Fruit fly (Drosophila melanogaster): Measurements from ENCODE around the gene Jasper.

DNA sequence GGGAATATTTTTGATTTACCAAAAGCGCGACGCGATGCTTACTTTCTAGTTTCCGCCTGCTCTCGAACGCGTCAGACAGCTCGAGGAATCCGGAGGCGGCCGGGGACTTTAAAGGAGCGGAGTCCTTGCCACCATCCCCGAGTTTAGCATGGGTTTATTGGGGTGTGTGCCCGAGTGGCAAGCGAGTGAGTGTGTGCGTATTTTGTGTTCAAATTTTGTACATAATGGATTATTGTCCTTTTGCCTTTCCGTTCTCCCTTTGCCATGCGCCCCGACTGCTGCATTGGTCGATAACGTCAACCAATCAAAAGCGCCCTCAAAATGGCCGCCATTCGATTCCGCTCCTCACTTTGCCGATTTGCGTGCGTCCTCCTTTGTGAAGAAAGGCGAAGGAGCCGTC, 22.3 kb upstream of the Jasper start:
- no peak for TF ChIP-seq CG10654 (GFP tag; optimal IDR thresholded peaks at IDR 0.05)
- TF ChIP-seq CG33557 (GFP tag; optimal IDR thresholded peaks at IDR 0.05): no peak
- TF ChIP-seq CG2875 (GFP tag; optimal IDR thresholded peaks at IDR 0.05): no peak
- TF ChIP-seq zf30C (GFP tag; optimal IDR thresholded peaks at IDR 0.05): no peak
- TF ChIP-seq CG18764 (GFP tag; optimal IDR thresholded peaks at IDR 0.05): no peak
- no peak for TF ChIP-seq Dek (tag; optimal IDR thresholded peaks at IDR 0.05)
- no peak for TF ChIP-seq esg (GFP tag; conservative IDR thresholded peaks at IDR 0.05)
- TF ChIP-seq CG15601 (tag; optimal IDR thresholded peaks at IDR 0.05): no peak
- no peak for TF ChIP-seq Rfx (GFP tag; IDR thresholded peaks at IDR 0.05)
- TF ChIP-seq Sox102F (GFP tag; optimal IDR thresholded peaks at IDR 0.05): no peak
- TF ChIP-seq kay (GFP tag; optimal IDR thresholded peaks at IDR 0.05): no peak
- no peak for TF ChIP-seq zfh1 (GFP tag; IDR thresholded peaks at IDR 0.05)
